Fruit fly (Drosophila melanogaster): ENCODE results near the gene CG31189.

Gene CG31189

DNA sequence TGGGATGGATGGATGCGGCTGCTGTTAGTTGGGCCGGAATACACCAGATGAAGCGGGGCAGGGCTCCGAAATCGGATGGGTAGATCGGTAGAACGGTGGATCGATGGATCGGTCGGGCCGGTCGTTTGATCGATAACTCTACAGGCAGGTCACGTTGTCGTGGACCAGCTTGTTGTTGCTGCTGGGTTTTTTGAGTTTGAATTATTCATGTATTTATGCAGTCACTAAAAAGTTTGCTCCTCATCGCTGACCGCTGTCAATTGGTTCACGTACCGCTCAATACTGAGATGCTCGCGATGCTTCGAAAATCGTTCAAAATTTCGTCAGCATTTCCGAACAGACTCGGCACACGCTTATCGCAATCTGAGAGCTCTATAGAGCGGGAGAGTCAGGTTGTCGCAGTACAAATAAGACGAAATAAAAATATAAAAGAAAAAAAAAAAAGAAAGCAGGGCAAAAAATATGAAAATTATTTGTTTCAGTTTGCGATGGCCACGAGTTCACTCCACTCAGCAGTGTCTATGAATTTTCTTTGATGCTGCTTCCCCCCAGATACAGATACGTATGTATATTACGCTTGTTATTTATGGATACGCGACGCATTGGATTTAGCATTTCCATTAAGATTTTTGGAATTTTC lies 21.6 kb downstream of the CG31189 start, which contains the start of gene peg:
Gene peg, minus strand, starts transcription at position 262 of the 640 bp plus-strand sequence.
- TF ChIP-seq Pif1A (GFP tag; optimal IDR thresholded peaks at IDR 0.05) (peak; percentile 49), CG12605 (GFP tag; IDR thresholded peaks at IDR 0.05) (peak; percentile 74), D1 (tag; optimal IDR thresholded peaks at IDR 0.05) (no peak), rn (GFP tag; IDR thresholded peaks at IDR 0.05) (no peak), Snoo (tag; optimal IDR thresholded peaks at IDR 0.05) (no peak), Ets98B (GFP tag; IDR thresholded peaks at IDR 0.05) (peak; percentile 23; the same call in 1 of the 2 replicates), CG8301 (tag; optimal IDR thresholded peaks at IDR 0.05) (no peak), CG10348 (GFP tag; IDR thresholded peaks at IDR 0.05) (no peak), CG34367 (tag; optimal IDR thresholded peaks at IDR 0.05) (no peak), CG15710 (tag; optimal IDR thresholded peaks at IDR 0.05) (peak; percentile 29), CG17806 (tag; optimal IDR thresholded peaks at IDR 0.05) (no peak), EcR (GFP tag; optimal IDR thresholded peaks at IDR 0.05) (no peak), CG4496 (GFP tag; IDR thresholded peaks at IDR 0.05) (peak; percentile 73; the same call in 2 of the 3 replicates), Pif1B (GFP tag; optimal IDR thresholded peaks at IDR 0.05) (peak; percentile 59), fd96Ca (GFP tag; IDR thresholded peaks at IDR 0.05) (peak; percentile 62; the same call in 1 of the 3 replicates), CG32121 (GFP tag; IDR thresholded peaks at IDR 0.05) (peak; percentile 24; the same call in 1 of the 2 replicates), CG13204 (GFP tag; optimal IDR thresholded peaks at IDR 0.05) (no peak), CG14655 (GFP tag; optimal IDR thresholded peaks at IDR 0.05) (peak; percentile 31), CG8159 (tag; optimal IDR thresholded peaks at IDR 0.05) (peak; percentile 23), CG9948 (tag; optimal IDR thresholded peaks at IDR 0.05) (no peak), gl (tag; optimal IDR thresholded peaks at IDR 0.05) (no peak)

DNA sequence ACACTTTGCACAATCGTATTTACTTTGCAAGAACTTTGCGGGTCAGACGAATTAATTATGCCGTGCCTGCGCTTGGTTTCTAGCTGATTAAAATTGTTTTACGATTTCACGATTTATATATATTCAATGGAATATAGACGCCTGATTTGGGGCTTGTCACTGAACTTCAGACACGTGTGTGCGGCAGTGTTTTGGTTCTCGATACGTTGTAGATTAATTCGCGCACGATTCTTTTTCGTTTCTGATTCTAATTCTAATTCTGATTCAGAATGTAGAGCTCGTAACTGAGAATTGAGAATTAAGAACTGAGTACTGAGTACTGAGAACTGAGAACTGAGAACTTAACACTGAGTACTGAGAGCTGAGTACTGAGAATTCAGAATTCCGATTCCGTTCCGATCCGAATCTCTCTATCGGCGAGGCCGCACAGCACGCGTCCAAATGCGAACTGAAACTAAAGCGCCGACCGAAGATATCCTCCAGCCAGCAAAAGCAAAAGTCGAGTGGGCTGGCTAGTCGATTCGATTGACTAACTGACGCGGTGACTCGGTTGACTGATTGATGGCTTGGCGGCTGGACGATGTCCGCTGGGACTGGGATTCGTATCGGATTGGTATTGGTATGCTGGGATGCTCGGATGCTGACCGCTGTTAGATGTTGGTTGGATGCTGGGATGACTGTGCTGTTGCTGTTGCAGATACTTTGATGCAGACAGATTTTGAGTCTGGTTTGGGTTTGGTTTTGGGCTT lies 22.7 kb downstream of the CG31189 start:
- TF ChIP-seq D1 (tag; optimal IDR thresholded peaks at IDR 0.05) (no peak), Pif1B (GFP tag; optimal IDR thresholded peaks at IDR 0.05) (no peak), CG14655 (GFP tag; optimal IDR thresholded peaks at IDR 0.05) (no peak), CG13204 (GFP tag; optimal IDR thresholded peaks at IDR 0.05) (no peak)

DNA sequence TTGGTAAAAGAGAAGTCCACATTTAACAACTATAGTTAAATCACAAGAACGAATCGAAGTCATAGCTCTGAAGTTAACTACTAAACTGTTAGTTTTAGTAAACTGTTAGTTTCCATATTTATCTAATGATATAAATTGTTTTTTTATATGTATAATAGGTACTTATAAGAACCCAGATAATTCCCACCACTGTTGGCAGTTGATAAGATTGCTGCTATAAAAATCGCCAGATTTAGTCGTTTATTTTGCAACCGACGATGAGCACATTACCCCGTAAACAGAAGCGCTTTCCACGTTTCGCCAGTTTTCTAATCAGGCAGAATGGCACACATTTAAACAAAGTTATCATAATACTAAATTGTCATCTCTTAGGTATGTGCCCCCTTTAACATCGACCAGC lies 26.6 kb downstream of the CG31189 start:
- no peak for TF ChIP-seq CG4496 (GFP tag; IDR thresholded peaks at IDR 0.05)
- no peak for TF ChIP-seq Pif1A (GFP tag; optimal IDR thresholded peaks at IDR 0.05)

DNA sequence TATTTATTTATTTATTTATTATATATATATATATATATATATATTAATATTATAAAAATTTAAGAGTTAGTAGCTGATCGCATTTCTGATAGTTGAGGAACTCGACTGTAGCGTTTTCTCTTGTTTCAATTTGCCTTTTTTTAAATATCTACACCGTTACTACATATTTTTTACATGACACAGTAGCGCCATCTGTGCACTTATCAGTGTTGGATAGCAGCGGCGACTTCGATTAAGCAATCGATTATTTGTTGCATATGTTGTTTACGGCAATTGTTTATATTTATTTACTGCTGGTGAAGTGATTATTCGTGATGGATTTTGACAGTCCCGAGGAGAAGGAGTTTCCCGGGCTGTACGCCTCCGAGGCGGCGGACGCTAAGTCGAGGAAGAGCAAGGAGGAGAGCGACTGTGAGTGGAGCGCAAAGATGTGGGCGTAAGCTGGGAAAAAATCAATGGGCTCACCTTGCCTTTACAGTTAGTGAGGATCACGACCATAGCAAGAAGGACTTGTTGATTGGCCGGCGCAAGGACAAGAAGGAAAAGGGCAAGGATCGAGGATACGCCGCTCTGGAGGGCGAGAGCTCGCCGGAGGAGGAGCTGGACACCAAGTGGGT lies 28.1 kb downstream of the CG31189 start, which contains the start of gene Rlip:
Gene Rlip, plus strand, starts transcription at position 221 of the 617 bp plus-strand sequence.
- peak; percentile 84 for TF ChIP-seq fd96Ca (GFP tag; IDR thresholded peaks at IDR 0.05)
- TF ChIP-seq gl (tag; optimal IDR thresholded peaks at IDR 0.05): peak; percentile 37
- TF ChIP-seq Ets98B (GFP tag; IDR thresholded peaks at IDR 0.05): peak; percentile 78; the same call in 1 of the 2 replicates
- TF ChIP-seq CG34367 (tag; optimal IDR thresholded peaks at IDR 0.05): no peak
- no peak for TF ChIP-seq CG13204 (GFP tag; optimal IDR thresholded peaks at IDR 0.05)
- TF ChIP-seq EcR (GFP tag; optimal IDR thresholded peaks at IDR 0.05): no peak
- TF ChIP-seq CG15710 (tag; optimal IDR thresholded peaks at IDR 0.05): no peak
- TF ChIP-seq CG14655 (GFP tag; optimal IDR thresholded peaks at IDR 0.05): peak; percentile 63
- TF ChIP-seq CG32121 (GFP tag; IDR thresholded peaks at IDR 0.05): 0 out of 2 replicates have a peak, but pooled peaks have one; percentile 32
- no peak for TF ChIP-seq CG9948 (tag; optimal IDR thresholded peaks at IDR 0.05)
- TF ChIP-seq CG8301 (tag; optimal IDR thresholded peaks at IDR 0.05): peak; percentile 41
- no peak for TF ChIP-seq Pif1A (GFP tag; optimal IDR thresholded peaks at IDR 0.05)
- no peak for TF ChIP-seq Snoo (tag; optimal IDR thresholded peaks at IDR 0.05)
- no peak for TF ChIP-seq CG17806 (tag; optimal IDR thresholded peaks at IDR 0.05)
- peak; percentile 50 for TF ChIP-seq CG8159 (tag; optimal IDR thresholded peaks at IDR 0.05)
- peak; percentile 50 for TF ChIP-seq Pif1B (GFP tag; optimal IDR thresholded peaks at IDR 0.05)
- peak; percentile 42 for TF ChIP-seq D1 (tag; optimal IDR thresholded peaks at IDR 0.05)
- no peak for TF ChIP-seq CG10348 (GFP tag; IDR thresholded peaks at IDR 0.05)
- TF ChIP-seq CG12605 (GFP tag; IDR thresholded peaks at IDR 0.05): no peak
- peak; percentile 89 for TF ChIP-seq CG4496 (GFP tag; IDR thresholded peaks at IDR 0.05)
- peak; percentile 74 for TF ChIP-seq rn (GFP tag; IDR thresholded peaks at IDR 0.05)

DNA sequence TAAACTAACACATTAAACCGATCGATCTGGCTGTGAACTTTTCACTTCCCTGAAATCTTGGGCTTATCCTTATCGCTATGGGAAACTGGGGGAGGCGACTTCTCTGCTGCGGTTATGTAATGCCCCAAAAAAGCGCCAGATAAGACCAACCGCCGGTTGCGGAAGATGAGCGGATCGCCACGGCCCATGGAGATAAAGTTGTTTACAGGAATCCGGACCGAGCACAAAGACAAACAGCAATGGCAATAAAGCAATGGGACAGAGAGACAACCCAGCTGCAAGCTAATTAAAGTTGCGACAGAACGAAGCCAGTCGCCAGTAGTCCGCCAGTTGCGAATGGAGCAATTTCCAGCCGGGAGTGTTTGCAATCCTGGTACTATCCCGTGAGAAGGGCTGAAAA lies 30.0 kb downstream of the CG31189 start, which contains the start of gene CG5697:
Gene CG5697, plus strand, starts transcription at position 314 of the 400 bp plus-strand sequence.
- TF ChIP-seq fd96Ca (GFP tag; IDR thresholded peaks at IDR 0.05) (no peak), gl (tag; optimal IDR thresholded peaks at IDR 0.05) (no peak), CG8159 (tag; optimal IDR thresholded peaks at IDR 0.05) (no peak), Pif1A (GFP tag; optimal IDR thresholded peaks at IDR 0.05) (peak; percentile 1), Snoo (tag; optimal IDR thresholded peaks at IDR 0.05) (no peak), CG32121 (GFP tag; IDR thresholded peaks at IDR 0.05) (no peak), rn (GFP tag; IDR thresholded peaks at IDR 0.05) (no peak), CG9948 (tag; optimal IDR thresholded peaks at IDR 0.05) (no peak)

DNA sequence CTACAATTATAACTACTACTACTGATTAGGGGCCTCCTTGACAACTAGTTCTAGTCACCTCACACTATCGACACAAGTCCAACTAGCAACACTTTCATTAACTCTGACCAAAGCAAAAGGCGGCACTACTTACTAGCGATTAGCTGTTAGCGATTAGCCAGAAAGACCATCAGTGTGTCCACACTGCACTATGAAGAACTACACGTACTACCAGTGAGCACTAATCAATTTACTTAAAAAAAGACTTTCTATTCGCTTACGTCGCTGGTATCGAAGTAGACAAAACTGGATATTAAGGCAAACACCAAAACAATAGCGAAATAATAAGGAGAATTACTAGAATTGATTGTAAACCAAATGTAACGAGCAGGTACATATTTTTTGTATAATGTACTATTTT lies 31.9 kb downstream of the CG31189 start:
- TF ChIP-seq gl (tag; optimal IDR thresholded peaks at IDR 0.05): no peak
- TF ChIP-seq CG4496 (GFP tag; IDR thresholded peaks at IDR 0.05): no peak
- no peak for TF ChIP-seq CG10348 (GFP tag; IDR thresholded peaks at IDR 0.05)
- TF ChIP-seq CG13204 (GFP tag; optimal IDR thresholded peaks at IDR 0.05): no peak
- TF ChIP-seq CG14655 (GFP tag; optimal IDR thresholded peaks at IDR 0.05): no peak
- no peak for TF ChIP-seq CG17806 (tag; optimal IDR thresholded peaks at IDR 0.05)
- no peak for TF ChIP-seq CG34367 (tag; optimal IDR thresholded peaks at IDR 0.05)
- TF ChIP-seq EcR (GFP tag; optimal IDR thresholded peaks at IDR 0.05): no peak
- no peak for TF ChIP-seq fd96Ca (GFP tag; IDR thresholded peaks at IDR 0.05)
- TF ChIP-seq CG8159 (tag; optimal IDR thresholded peaks at IDR 0.05): no peak
- TF ChIP-seq rn (GFP tag; IDR thresholded peaks at IDR 0.05): no peak

Measured in whole organism, pupa.